Worm (Caenorhabditis elegans): ENCODE results near the gene cfap-20.

Gene cfap-20

ce11 chrIII:3487133-3487532, 50.2 kb downstream of the cfap-20 start:
- TF ChIP-seq nhr-23 (tag; optimal IDR thresholded peaks at IDR 0.05): peak; percentile 51
- TF ChIP-seq lin-39 (tag; optimal IDR thresholded peaks at IDR 0.05): no peak
- TF ChIP-seq hmg-11 (tag; optimal IDR thresholded peaks at IDR 0.05): no peak

ce11 chrIII:3486055-3486454, 51.2 kb downstream of the cfap-20 start:
- TF ChIP-seq nhr-23 (tag; optimal IDR thresholded peaks at IDR 0.05) (peak; percentile 6), egl-5 (tag; optimal IDR thresholded peaks at IDR 0.05) (no peak), nhr-43 (tag; optimal IDR thresholded peaks at IDR 0.05; ENCODE audit: poor library complexity, severe bottlenecking) (peak; percentile 3)

ce11 chrIII:3484995-3485394, 52.3 kb downstream of the cfap-20 start:
- TF ChIP-seq ztf-4 (tag; optimal IDR thresholded peaks at IDR 0.05) (no peak), elt-1 (tag; optimal IDR thresholded peaks at IDR 0.05) (no peak), ZK546.5 (tag; optimal IDR thresholded peaks at IDR 0.05) (no peak), nhr-11 (tag; optimal IDR thresholded peaks at IDR 0.05) (no peak), fos-1 (tag; optimal IDR thresholded peaks at IDR 0.05) (no peak), mml-1 (tag; optimal IDR thresholded peaks at IDR 0.05) (no peak), nhr-12 (tag; optimal IDR thresholded peaks at IDR 0.05) (no peak)
